Worm (Caenorhabditis elegans) whole organism, early embryonic: ENCODE data around the gene C17B7.8.

Experiments used
- B0310.2 ChIP-seq: sonication (generic microtip); optimal IDR thresholded peaks from 2 replicates; lab custom pipeline; 2016; ENCODE audit warnings: mild to moderate bottlenecking, missing genetic modification characterization, missing compliant biosample characterization
- F13C5.2 ChIP-seq: sonication (generic microtip); optimal IDR thresholded peaks from 2 replicates; lab custom pipeline; 2017; ENCODE audit warnings: mild to moderate bottlenecking, missing genetic modification characterization, inconsistent platforms, missing compliant biosample characterization
- aly-1 ChIP-seq: sonication (generic microtip); optimal IDR thresholded peaks from 2 replicates; lab custom pipeline; 2016; ENCODE audit warnings: missing genetic modification characterization, missing compliant biosample characterization
- ama-1 ChIP-seq: fragments of 150-350 bp; optimal IDR thresholded peaks from 2 replicates; lab custom pipeline; 2014
- ets-7 ChIP-seq: sonication (generic microtip); optimal IDR thresholded peaks from 2 replicates; lab custom pipeline; 2016; ENCODE audit warnings: missing genotype, missing genetic modification characterization, missing compliant biosample characterization
- flt-1 ChIP-seq: fragments of 200-800 bp; sonication (Bioruptor generic); IDR thresholded peaks from 2 replicates; pipeline ENCODE4 v1.3.6; 2022; ENCODE audit warnings: missing genetic modification characterization, missing compliant biosample characterization
- hmbx-1 ChIP-seq: sonication (generic microtip); optimal IDR thresholded peaks from 2 replicates; lab custom pipeline; 2016; ENCODE audit warnings: mild to moderate bottlenecking, missing genetic modification characterization, missing compliant biosample characterization
- pes-1 ChIP-seq: fragments of 200-800 bp; sonication (Bioruptor generic); IDR thresholded peaks from 2 replicates; pipeline ENCODE4 v1.3.6; 2022; ENCODE audit warnings: missing genetic modification reagents, missing genetic modification characterization, missing compliant biosample characterization
- scrt-1 ChIP-seq: fragments of 200-800 bp; sonication (Bioruptor generic); IDR thresholded peaks from 2 replicates; pipeline ENCODE4 v1.3.6; 2022; ENCODE audit warnings: missing genetic modification characterization, missing compliant biosample characterization
- sea-1 ChIP-seq: fragments of 200-800 bp; sonication (Bioruptor generic); conservative IDR thresholded peaks from 2 replicates; pipeline ENCODE4 v1.3.6; 2022; ENCODE audit warnings: missing genetic modification characterization, missing compliant biosample characterization
- tra-4 ChIP-seq: sonication (generic microtip); optimal IDR thresholded peaks from 2 replicates; lab custom pipeline; 2017; ENCODE audit warnings: missing genetic modification characterization, missing compliant biosample characterization

DNA sequence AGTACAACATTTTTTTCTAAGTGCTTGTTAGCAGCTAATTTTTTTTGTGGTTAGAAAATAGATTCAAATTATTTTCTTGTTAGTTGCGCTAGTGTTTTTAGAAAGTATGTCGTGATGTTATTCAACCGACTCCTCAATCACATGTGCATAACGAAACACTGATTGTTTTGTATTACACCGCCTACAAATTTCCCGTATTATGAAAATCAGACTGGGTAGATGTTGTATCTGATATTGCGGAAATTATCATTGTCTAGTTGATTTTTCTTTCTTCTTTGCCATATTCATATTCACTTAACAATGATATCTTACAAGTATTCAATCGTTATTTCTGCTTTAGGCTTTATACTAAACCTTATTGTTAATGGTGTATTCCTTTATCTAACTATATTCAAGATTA lies 27.2 kb upstream of the C17B7.8 start, which contains the start of gene str-63:
- TF ChIP-seq pes-1 (GFP tag; lab: Robert Waterston, UW) (no peak), F13C5.2 (tag; lab: Kevin White, UChicago) (no peak), ama-1 (lab: Kevin White, UChicago) (no peak), ets-7 (no peak), hmbx-1 (tag; lab: Kevin White, UChicago) (no peak), scrt-1 (GFP tag; lab: Robert Waterston, UW) (no peak), tra-4 (tag; lab: Kevin White, UChicago) (no peak), B0310.2 (tag; lab: Kevin White, UChicago) (no peak), sea-1 (GFP tag; lab: Robert Waterston, UW) (no peak), aly-1 (tag; lab: Kevin White, UChicago) (no peak), flt-1 (GFP tag; lab: Robert Waterston, UW) (no peak)
